Worm (Caenorhabditis elegans): Measurements from ENCODE around the gene coq-3.
A peak's percentile ranks its signal among the peaks of the same experiment; 100 is the strongest.

Gene coq-3

ce11 chrIV:14767693-14768251 is 28.4 kb downstream of the coq-3 start, which contains the start of the genes mrps-7 and Y57G11C.3 (continued):
- TF ChIP-seq ttx-3 (tag; optimal IDR thresholded peaks at IDR 0.05), result no peak
- TF ChIP-seq eyg-1 (tag; optimal IDR thresholded peaks at IDR 0.05), result no peak
- TF ChIP-seq pha-4 (tag; optimal IDR thresholded peaks at IDR 0.05), result no peak
- no peak for TF ChIP-seq lin-11 (tag; optimal IDR thresholded peaks at IDR 0.05)
- TF ChIP-seq npax-4 (tag; optimal IDR thresholded peaks at IDR 0.05), result no peak
- TF ChIP-seq ceh-34 (tag; optimal IDR thresholded peaks at IDR 0.05), result peak; percentile 30
- no peak for TF ChIP-seq gmeb-2 (tag; optimal IDR thresholded peaks at IDR 0.05)
- no peak for TF ChIP-seq ahr-1 (tag; optimal IDR thresholded peaks at IDR 0.05)
- peak; percentile 6 for TF ChIP-seq unc-86 (tag; optimal IDR thresholded peaks at IDR 0.05)
- TF ChIP-seq nfya-1 (tag; optimal IDR thresholded peaks at IDR 0.05), result peak; percentile 80
- TF ChIP-seq dve-1 (tag; optimal IDR thresholded peaks at IDR 0.05), result peak; percentile 79
- peak; percentile 15 for TF ChIP-seq madf-2 (tag; optimal IDR thresholded peaks at IDR 0.05)
- TF ChIP-seq C08G9.2 (tag; optimal IDR thresholded peaks at IDR 0.05), result no peak
- TF ChIP-seq hlh-8 (tag; optimal IDR thresholded peaks at IDR 0.05), result no peak
- TF ChIP-seq ceh-18 (tag; optimal IDR thresholded peaks at IDR 0.05), result peak; percentile 54

DNA sequence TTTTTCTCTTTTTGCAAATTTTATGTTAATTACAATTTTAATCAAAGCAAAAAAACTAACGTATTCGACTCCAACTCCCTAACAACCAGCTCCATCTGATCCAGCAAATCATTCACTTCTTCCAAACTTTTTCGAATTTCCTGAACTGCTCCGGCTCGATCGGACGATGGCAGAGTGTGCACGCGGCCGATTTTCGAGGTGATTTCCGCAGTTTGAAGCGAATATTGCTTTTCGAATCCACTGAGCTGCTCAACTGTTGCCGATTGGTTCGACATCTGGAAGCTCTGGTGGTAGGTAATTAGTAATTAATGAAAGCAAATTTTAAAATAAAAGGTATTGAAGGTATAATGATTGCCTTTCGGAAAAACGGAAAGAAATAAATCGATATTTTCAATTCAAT is 29.7 kb downstream of the coq-3 start, which contains the start of gene vti-1:
Gene vti-1 (minus strand): TSS at position 284 of the 400 bp plus-strand sequence.
- TF ChIP-seq che-1 (tag; optimal IDR thresholded peaks at IDR 0.05), result no peak
- TF ChIP-seq ceh-22 (tag; optimal IDR thresholded peaks at IDR 0.05), result no peak
- no peak for TF ChIP-seq odd-2 (tag; optimal IDR thresholded peaks at IDR 0.05)
- no peak for TF ChIP-seq ceh-31 (tag; optimal IDR thresholded peaks at IDR 0.05)
- no peak for TF ChIP-seq zip-5 (tag; optimal IDR thresholded peaks at IDR 0.05)
- TF ChIP-seq npax-4 (tag; optimal IDR thresholded peaks at IDR 0.05), result no peak
- TF ChIP-seq K09A11.1 (tag; optimal IDR thresholded peaks at IDR 0.05; ENCODE audit: insufficient read depth), result no peak
- no peak for TF ChIP-seq hlh-15 (tag; optimal IDR thresholded peaks at IDR 0.05)
- no peak for TF ChIP-seq elt-4 (tag; optimal IDR thresholded peaks at IDR 0.05)
- TF ChIP-seq hlh-8 (tag; optimal IDR thresholded peaks at IDR 0.05), result no peak

- TF ChIP-seq hlh-8 (tag; optimal IDR thresholded peaks at IDR 0.05) (no peak), unc-42 (tag; optimal IDR thresholded peaks at IDR 0.05) (no peak), syd-9 (tag; optimal IDR thresholded peaks at IDR 0.05) (no peak), eyg-1 (tag; optimal IDR thresholded peaks at IDR 0.05) (no peak), elt-2 (tag; optimal IDR thresholded peaks at IDR 0.05) (no peak), ets-4 (tag; optimal IDR thresholded peaks at IDR 0.05) (no peak), nhr-232 (tag; optimal IDR thresholded peaks at IDR 0.05) (no peak), ceh-30 (tag; optimal IDR thresholded peaks at IDR 0.05) (no peak), madf-2 (tag; optimal IDR thresholded peaks at IDR 0.05) (no peak), ztf-16 (tag; optimal IDR thresholded peaks at IDR 0.05) (no peak), lin-11 (tag; optimal IDR thresholded peaks at IDR 0.05) (no peak)
Measured at ce11 chrIV:14765336-14765735, 30.8 kb downstream of the coq-3 start, which contains the start of gene Y57G11C.5. Gene Y57G11C.5 (minus strand): TSS chrIV:14765436.

DNA sequence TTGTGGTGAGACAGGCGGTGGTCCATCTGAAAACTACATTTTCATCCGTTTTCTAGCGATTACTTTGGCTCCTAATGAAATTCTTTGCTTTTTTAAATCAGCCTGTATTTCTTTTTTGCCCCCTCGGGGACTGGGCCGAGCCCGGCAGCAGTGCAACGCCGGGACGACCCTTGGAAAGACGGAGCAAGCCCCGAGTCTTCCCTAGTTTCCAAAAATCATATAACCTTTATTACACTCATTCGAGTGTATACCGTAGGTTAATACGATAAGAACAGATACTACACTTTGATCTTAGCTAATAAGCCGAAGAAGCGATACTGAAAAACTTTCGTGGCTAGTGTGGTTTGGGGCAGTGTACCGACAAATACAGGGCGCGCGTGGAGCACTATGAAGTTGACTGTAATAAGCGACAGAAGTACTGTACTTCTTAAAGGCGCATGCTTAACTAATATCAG is 31.4 kb downstream of the coq-3 start:
- TF ChIP-seq unc-55 (GFP tag; optimal IDR thresholded peaks at IDR 0.05) (no peak), T23F11.4 (GFP tag; optimal IDR thresholded peaks at IDR 0.05) (no peak), K02D7.2 (tag; optimal IDR thresholded peaks at IDR 0.05) (no peak), unc-3 (GFP tag; conservative IDR thresholded peaks at IDR 0.05) (no peak), unc-3 (tag; optimal IDR thresholded peaks at IDR 0.05) (no peak), ceh-31 (tag; optimal IDR thresholded peaks at IDR 0.05) (no peak), pat-9 (tag; optimal IDR thresholded peaks at IDR 0.05) (no peak), ceh-48 (tag; optimal IDR thresholded peaks at IDR 0.05) (no peak), eyg-1 (tag; optimal IDR thresholded peaks at IDR 0.05) (no peak), ttx-3 (tag; optimal IDR thresholded peaks at IDR 0.05) (no peak), ceh-22 (tag; optimal IDR thresholded peaks at IDR 0.05) (no peak), npax-4 (tag; optimal IDR thresholded peaks at IDR 0.05) (no peak), pax-1 (tag; optimal IDR thresholded peaks at IDR 0.05) (no peak), mec-3 (tag; optimal IDR thresholded peaks at IDR 0.05; ENCODE audit: borderline replicate concordance) (no peak), syd-9 (tag; optimal IDR thresholded peaks at IDR 0.05) (no peak), unc-42 (tag; optimal IDR thresholded peaks at IDR 0.05) (no peak)

Measured in whole organism, late embryonic.